Worm (Caenorhabditis elegans) whole organism, L4/young adult: ENCODE results near the gene cwp-5.

Experiments
- W03F9.2 ChIP-seq: fragments of 150-350 bp; optimal IDR thresholded peaks from 2 replicates; lab custom pipeline; 2014; ENCODE audit warnings: missing biosample characterization, missing genetic modification characterization
- dao-5 ChIP-seq: sonication (generic microtip); optimal IDR thresholded peaks from 2 replicates; lab custom pipeline; 2016; ENCODE audit warnings: missing genotype, missing genetic modification characterization, moderate library complexity, missing compliant biosample characterization
- him-1 ChIP-seq: sonication (generic microtip); optimal IDR thresholded peaks from 2 replicates; lab custom pipeline; 2016; ENCODE audit warnings: missing genotype, missing genetic modification reagents, missing genetic modification characterization, missing compliant biosample characterization

Gene cwp-5

ce11 chrX:13189861-13190260, at the start of gene cwp-5:
TSS of gene cwp-5 (minus strand) at chrX:13189961.
- TF ChIP-seq him-1 (no peak), W03F9.2 (no peak), dao-5 (tag; lab: Kevin White, UChicago) (no peak)

DNA sequence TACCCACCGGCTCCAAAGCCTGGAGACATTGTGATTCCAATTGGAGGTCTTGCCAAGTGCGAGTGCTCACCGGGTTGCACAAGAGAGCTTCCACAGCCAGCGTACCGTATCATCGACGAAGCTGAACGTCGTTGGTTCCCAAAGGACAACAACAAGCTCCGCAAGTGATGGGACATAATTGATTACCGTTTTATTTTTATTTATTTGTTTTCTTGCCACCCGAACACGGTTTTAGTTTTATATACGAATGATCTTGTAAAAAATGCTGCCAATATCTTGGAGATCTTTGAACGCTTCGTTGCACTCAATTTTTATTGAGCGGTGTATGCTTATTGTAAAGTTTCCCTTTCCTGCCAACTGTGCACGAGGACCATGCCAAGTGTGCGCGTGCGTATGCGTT, 48.4 kb upstream of the cwp-5 start, which contains the start of gene K08H2.4:
TSS of gene K08H2.4 (plus strand) at position 301 of the 400 bp plus-strand sequence.
- TF ChIP-seq W03F9.2, result no peak
- TF ChIP-seq dao-5 (tag; lab: Kevin White, UChicago), result no peak
- no peak for TF ChIP-seq him-1

DNA sequence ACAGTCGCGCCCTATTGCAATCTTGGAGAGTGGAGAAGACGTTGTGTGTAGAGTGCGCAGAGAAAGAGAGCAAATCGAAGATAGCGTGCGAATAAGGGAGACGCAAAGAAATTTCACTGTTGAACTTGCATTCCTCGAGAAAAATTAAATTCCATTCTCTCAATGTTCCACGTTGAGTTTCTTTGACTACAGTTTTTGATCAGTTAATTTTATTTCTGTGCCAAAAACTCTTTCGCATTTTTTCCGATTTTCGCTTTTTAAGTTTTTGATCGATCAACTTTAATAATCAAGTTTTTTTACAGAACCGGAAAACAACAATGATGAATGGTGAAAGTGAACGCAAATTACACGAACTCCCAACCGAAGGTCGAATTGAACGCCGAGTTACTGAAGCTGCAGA, 47.3 kb upstream of the cwp-5 start, which contains the start of gene K08H2.3:
TSS of gene K08H2.3 (plus strand) at position 301 of the 400 bp plus-strand sequence.
- TF ChIP-seq him-1 (no peak), dao-5 (tag; lab: Kevin White, UChicago) (no peak), W03F9.2 (no peak)

DNA sequence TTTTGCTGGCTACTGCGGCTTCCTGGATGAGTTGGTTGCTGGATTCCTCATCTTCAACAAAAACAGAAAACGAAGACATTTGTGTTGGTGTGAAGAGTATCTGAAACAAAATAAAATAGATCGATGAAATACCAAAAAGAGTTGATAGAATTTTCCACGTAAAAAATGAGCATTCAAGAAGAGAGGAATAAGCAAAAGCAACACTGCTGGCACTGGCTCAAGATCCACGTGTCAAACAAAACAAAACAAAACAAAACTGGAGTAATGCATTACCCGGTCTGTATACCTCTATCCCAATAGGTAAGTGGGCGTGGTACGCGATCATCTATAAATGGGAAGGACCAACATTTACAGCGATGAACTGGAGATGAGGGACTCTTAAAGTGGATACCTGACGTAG, 45.1 kb upstream of the cwp-5 start, which contains the start of gene K08H2.2:
TSS of gene K08H2.2 (minus strand) at position 101 of the 400 bp plus-strand sequence.
- TF ChIP-seq him-1 (no peak), dao-5 (tag; lab: Kevin White, UChicago) (no peak), W03F9.2 (no peak)

DNA sequence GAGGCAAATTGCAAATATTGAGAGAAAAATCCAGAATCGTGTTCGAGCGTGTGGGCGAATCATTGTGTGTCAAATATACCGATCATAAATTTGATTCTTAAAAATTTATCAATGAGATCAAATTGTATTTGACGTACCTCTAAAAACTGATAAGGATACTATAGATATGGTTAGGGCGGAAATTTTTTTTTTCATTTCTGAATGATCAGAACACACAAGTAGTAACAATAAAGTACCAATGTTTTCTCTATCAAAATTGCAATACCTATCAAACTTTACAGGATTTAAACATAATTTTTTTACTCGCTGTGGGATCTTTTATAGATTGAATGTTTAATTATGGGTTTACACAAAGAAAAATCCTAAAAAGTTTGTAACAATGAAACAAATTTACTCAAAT, 42.5 kb upstream of the cwp-5 start, which contains the start of gene bgnt-1.5:
TSS of gene bgnt-1.5 (minus strand) at position 101 of the 400 bp plus-strand sequence.
- no peak for TF ChIP-seq dao-5 (tag; lab: Kevin White, UChicago)
- TF ChIP-seq him-1, result no peak
- TF ChIP-seq W03F9.2, result no peak

DNA sequence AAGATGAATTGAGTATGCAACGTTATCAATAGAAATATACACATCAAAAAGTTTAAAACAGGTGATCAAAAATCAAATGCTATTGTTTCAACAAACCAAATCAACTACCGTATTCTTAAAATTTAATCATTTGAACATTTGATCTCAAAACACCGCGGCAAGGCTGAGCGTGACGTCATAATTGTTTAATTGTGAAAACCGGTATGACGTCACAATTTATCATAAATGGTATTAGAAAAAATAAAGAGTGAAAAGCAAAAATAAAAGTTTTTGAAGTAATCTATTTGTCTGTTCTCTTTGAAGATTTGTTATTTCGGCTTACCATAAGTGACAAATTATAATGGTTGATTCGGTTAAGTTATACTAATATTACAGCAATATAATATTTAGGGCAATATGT, 38.0 kb upstream of the cwp-5 start:
- TF ChIP-seq W03F9.2, result no peak
- no peak for TF ChIP-seq dao-5 (tag; lab: Kevin White, UChicago)
- no peak for TF ChIP-seq him-1

- no peak for TF ChIP-seq dao-5 (tag; lab: Kevin White, UChicago)
- no peak for TF ChIP-seq W03F9.2
- TF ChIP-seq him-1, result no peak
Observed at ce11 chrX:13226614-13227096, 36.9 kb upstream of the cwp-5 start, which contains the start of gene skr-21. TSS of gene skr-21 (minus strand) at chrX:13226664.

DNA sequence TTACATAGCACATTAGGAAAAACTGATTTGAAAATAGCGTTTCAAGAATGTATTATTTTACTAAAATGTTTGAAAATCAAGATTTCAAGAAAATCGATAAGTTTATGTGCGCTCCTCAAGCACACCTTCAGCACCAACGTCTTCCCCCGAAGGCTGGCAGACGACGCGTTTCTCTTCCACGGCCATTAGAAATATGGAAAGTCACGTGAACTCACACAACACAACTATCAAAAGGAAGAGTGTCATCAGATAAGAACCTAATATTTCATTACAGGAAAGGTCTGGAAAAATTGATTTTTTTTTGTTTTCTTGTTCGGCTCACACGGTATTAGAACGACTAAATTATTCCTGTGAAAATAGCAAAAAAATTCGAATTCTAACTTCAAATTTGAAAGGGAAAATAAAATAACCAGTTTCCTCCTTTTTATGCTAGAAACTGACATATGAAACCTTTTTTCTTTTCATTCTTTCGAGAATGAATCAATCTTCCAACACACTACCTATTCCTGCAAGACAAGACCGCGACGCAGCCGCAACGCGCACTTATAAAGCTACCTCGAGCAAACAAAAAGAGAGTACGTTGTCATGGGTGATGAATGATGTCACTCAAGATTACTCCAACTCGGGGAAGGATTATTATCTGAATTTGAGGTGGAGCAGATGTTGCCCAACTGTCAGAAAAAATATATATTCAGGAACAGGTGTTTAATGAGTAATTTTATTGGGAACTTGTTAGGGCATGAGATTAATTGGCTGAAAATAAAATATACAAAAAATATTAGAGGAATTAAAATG, 35.5 kb upstream of the cwp-5 start:
- no peak for TF ChIP-seq W03F9.2
- TF ChIP-seq dao-5 (tag; lab: Kevin White, UChicago), result no peak
- TF ChIP-seq him-1, result no peak

- TF ChIP-seq W03F9.2, result no peak
- no peak for TF ChIP-seq dao-5 (tag; lab: Kevin White, UChicago)
- no peak for TF ChIP-seq him-1
Observed at ce11 chrX:13224608-13225007, 34.8 kb upstream of the cwp-5 start, which contains the start of gene skr-19. TSS of gene skr-19 (minus strand) at chrX:13224708.

- TF ChIP-seq him-1, result no peak
- no peak for TF ChIP-seq W03F9.2
- TF ChIP-seq dao-5 (tag; lab: Kevin White, UChicago), result no peak
Observed at ce11 chrX:13223437-13223836, 33.7 kb upstream of the cwp-5 start, which contains the start of gene skr-20. TSS of gene skr-20 (minus strand) at chrX:13223537.

DNA sequence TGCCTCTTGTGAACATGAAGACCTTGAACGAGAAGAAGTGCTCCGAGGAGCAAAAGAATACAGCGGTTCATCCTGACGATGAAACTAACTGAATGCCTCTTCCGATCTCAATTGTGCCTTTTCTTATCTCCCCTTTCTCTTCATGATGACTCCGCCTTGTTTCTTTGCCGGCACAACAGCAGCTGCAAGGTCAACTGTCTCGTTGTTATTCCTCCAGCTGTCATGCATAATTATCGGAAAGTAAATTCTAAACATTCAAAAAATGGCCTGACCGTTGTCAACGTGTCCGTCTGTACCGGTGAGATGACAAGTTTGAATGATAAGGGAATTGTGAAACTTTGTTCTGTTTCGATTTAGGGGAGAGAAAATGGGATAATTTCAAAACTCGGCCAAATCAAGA, 31.6 kb upstream of the cwp-5 start, which contains the start of gene asp-4:
TSS of gene asp-4 (minus strand) at position 106 of the 400 bp plus-strand sequence.
- TF ChIP-seq him-1, result no peak
- TF ChIP-seq dao-5 (tag; lab: Kevin White, UChicago), result no peak

DNA sequence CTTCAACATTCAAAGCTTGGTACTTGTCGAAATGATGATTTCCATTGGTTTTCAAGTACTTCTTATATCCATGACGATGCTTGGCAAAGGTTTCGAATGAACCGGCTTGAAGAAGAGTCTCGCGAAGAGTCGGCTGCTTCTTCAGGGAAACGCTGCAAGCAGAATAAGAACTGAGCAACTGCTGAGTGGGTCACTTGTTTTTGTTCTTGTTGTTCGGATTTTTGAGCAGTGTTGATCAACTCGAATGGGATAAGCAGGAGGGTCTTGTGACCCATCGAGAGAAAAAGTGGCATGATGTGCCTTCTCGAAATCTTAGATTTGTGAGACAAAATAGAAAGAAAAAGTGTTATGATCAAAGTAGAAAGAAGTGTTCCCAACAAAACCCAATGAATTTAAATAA, 30.8 kb upstream of the cwp-5 start:
- no peak for TF ChIP-seq him-1
- no peak for TF ChIP-seq W03F9.2
- no peak for TF ChIP-seq dao-5 (tag; lab: Kevin White, UChicago)

ce11 chrX:13217940-13218339, 28.2 kb upstream of the cwp-5 start:
- TF ChIP-seq W03F9.2 (no peak), dao-5 (tag; lab: Kevin White, UChicago) (no peak), him-1 (no peak)

ce11 chrX:13216802-13217201, 27.0 kb upstream of the cwp-5 start, which contains the start of gene R12H7.4:
TSS of gene R12H7.4 (plus strand) at chrX:13217102.
- no peak for TF ChIP-seq him-1

DNA sequence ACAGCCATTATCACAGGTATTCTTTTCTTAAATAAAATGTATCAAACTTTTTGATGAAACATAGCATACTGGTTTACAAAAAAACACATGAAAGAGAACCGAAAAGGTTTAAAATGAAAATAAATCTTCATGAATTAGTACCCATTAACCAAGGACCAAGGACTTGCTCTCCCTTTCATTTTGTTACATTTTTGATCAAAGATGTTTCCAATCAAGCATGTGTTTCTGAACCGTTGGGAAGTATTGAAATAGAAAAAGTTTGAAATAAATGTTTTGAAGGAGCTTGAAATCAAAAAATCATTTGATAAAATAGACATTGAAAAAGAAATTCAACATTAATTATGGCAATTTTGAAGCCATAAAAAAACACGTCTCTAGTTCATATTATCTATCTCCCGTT, 22.8 kb upstream of the cwp-5 start:
- TF ChIP-seq him-1 (no peak), W03F9.2 (no peak)
